Fruit fly (Drosophila melanogaster) S2 (cell line): ENCODE data around the gene Tango9.

Source experiments
- CG8478 ChIP-seq: fragments of >200 bp; optimal IDR thresholded peaks from 2 replicates; lab custom pipeline; 2018
- CTCF ChIP-seq, 2 experiments: fragments of >200 bp; optimal IDR thresholded peaks; 2 replicates each; lab custom pipeline; 2018

DNA sequence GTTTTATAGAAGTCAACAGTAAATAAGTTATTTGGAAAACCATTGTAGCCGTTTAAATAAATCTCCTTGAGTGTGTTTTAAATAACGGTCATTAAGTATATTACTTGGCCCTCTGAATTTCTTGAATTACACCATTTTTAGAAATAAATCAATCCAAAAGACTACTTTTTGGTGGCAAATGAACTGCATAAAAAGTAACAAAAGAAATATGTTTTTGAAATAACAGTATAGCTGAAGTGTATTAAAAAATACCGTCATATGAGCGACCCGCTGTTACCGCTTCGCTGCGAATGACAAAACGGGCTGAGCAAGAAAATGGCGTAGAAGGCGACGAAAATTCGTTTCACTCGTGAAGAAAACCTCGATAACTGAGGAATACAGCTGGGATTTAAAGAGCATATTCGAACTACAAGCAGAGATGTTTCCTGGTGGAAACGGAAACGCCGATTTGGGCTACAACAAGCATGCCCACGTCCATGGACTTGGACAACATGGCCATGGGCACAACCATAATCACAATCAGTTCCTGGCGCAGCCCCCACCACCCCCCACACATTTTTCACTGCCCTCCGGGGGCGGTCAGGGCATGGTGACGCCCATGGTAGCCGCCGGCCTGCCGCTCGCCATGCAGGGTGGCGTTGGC, 25.2 kb downstream of the Tango9 start, which contains the start of gene CG31211:
- no peak for TF ChIP-seq CTCF (optimal IDR thresholded peaks at IDR 0.05; lab: Kevin White, UChicago)
- TF ChIP-seq CG8478 (lab: Kevin White, UChicago) = no peak
